Worm (Caenorhabditis elegans) whole organism, L2 larva: ENCODE results near the gene R08A2.5.

Source experiments
- C34F6.9 ChIP-seq: fragments of 150-350 bp; optimal IDR thresholded peaks from 2 replicates; lab custom pipeline; 2014; ENCODE audit warnings: missing biosample characterization, missing genetic modification characterization
- F13H6.1 ChIP-seq: sonication (generic microtip); optimal IDR thresholded peaks from 2 replicates; lab custom pipeline; 2016; ENCODE audit warnings: missing genetic modification characterization, missing compliant biosample characterization
- alr-1 ChIP-seq: fragments of 150-350 bp; optimal IDR thresholded peaks from 2 replicates; lab custom pipeline; 2014; ENCODE audit warnings: missing biosample characterization, missing genetic modification characterization
- ama-1 ChIP-seq: fragments of 150-350 bp; optimal IDR thresholded peaks from 2 replicates; lab custom pipeline; 2018; ENCODE audit warnings: inconsistent platforms
- blmp-1 ChIP-seq: sonication (generic microtip); optimal IDR thresholded peaks from 2 replicates; lab custom pipeline; 2017; ENCODE audit warnings: missing genetic modification characterization, mild to moderate bottlenecking, missing compliant biosample characterization, antibody characterized with exemption, moderate library complexity; ENCODE audit not compliant: insufficient read depth
- ceh-82 ChIP-seq: fragments of 150-350 bp; optimal IDR thresholded peaks from 2 replicates; lab custom pipeline; 2014; ENCODE audit warnings: missing biosample characterization, missing genetic modification characterization
- elt-1 ChIP-seq: fragments of 150-350 bp; optimal IDR thresholded peaks from 2 replicates; lab custom pipeline; 2014; ENCODE audit warnings: missing biosample characterization, missing genetic modification characterization
- fos-1 ChIP-seq: fragments of 150-350 bp; optimal IDR thresholded peaks from 2 replicates; lab custom pipeline; 2014; ENCODE audit warnings: missing biosample characterization, missing genetic modification characterization
- nhr-10 ChIP-seq: sonication (generic microtip); optimal IDR thresholded peaks from 2 replicates; lab custom pipeline; 2017; ENCODE audit warnings: missing biosample characterization, missing genetic modification characterization
- nhr-11 ChIP-seq: fragments of 150-350 bp; optimal IDR thresholded peaks from 2 replicates; lab custom pipeline; 2014; ENCODE audit warnings: missing biosample characterization, missing genetic modification characterization
- nhr-129 ChIP-seq: fragments of 150-350 bp; optimal IDR thresholded peaks from 2 replicates; lab custom pipeline; 2014; ENCODE audit warnings: missing biosample characterization, missing genetic modification characterization
- nhr-21 ChIP-seq: fragments of 150-350 bp; optimal IDR thresholded peaks from 2 replicates; lab custom pipeline; 2014; ENCODE audit warnings: missing biosample characterization, missing genetic modification characterization
- nhr-237 ChIP-seq: fragments of 150-350 bp; optimal IDR thresholded peaks from 2 replicates; lab custom pipeline; 2014; ENCODE audit warnings: missing biosample characterization, missing genetic modification characterization
- nhr-77 ChIP-seq: fragments of 150-350 bp; optimal IDR thresholded peaks from 2 replicates; lab custom pipeline; 2014; ENCODE audit warnings: missing biosample characterization, missing genetic modification characterization
- sem-4 ChIP-seq: fragments of 150-350 bp; optimal IDR thresholded peaks from 2 replicates; lab custom pipeline; 2014; ENCODE audit warnings: missing biosample characterization, missing genetic modification reagents, missing genetic modification characterization
- skn-1 ChIP-seq: sonication (generic microtip); optimal IDR thresholded peaks from 2 replicates; lab custom pipeline; 2017; ENCODE audit warnings: missing biosample characterization, missing genetic modification characterization
- sma-3 ChIP-seq: sonication (generic microtip); optimal IDR thresholded peaks from 2 replicates; lab custom pipeline; 2016; ENCODE audit warnings: missing genetic modification reagents, missing genetic modification characterization, missing compliant biosample characterization
- snpc-4 ChIP-seq: fragments of 150-350 bp; optimal IDR thresholded peaks from 2 replicates; lab custom pipeline; 2014; ENCODE audit warnings: missing biosample characterization, missing genetic modification characterization
- ztf-1 ChIP-seq: fragments of 200-800 bp; sonication (Bioruptor generic); conservative IDR thresholded peaks from 2 replicates; pipeline ENCODE4 v1.3.6; 2022; ENCODE audit warnings: missing genetic modification characterization, missing compliant biosample characterization
- ztf-11 ChIP-seq: sonication (generic microtip); optimal IDR thresholded peaks from 2 replicates; lab custom pipeline; 2017; ENCODE audit warnings: missing biosample characterization, missing genetic modification characterization
- ztf-4 ChIP-seq: fragments of 150-350 bp; optimal IDR thresholded peaks from 2 replicates; lab custom pipeline; 2014; ENCODE audit warnings: missing biosample characterization, missing genetic modification characterization

R08A2.5 gene

ce11 chrV:14712316-14712715, at the start of gene R08A2.5:
R08A2.5 (plus strand) TSS chrV:14712616.
- TF ChIP-seq sma-3 (GFP tag; lab: Kevin White, UChicago): no peak
- TF ChIP-seq, all 48 proteins: peak for 0

ce11 chrV:14663006-14663405, 49.4 kb upstream of the R08A2.5 start, which contains the start of gene C47E8.9:
C47E8.9 (plus strand) TSS chrV:14663306.
- TF ChIP-seq nhr-77 (tag; lab: Kevin White, UChicago) (no peak), nhr-237 (tag; lab: Kevin White, UChicago) (no peak)

ce11 chrV:14665728-14666127, 46.7 kb upstream of the R08A2.5 start, which contains the start of gene C47E8.1:
C47E8.1 (plus strand) TSS chrV:14666028.
- TF ChIP-seq nhr-11 (no peak), ama-1 (lab: Kevin White, UChicago) (no peak), nhr-21 (tag; lab: Kevin White, UChicago) (no peak)

ce11 chrV:14678298-14678697, 34.1 kb upstream of the R08A2.5 start:
- TF ChIP-seq ceh-82 (tag; lab: Kevin White, UChicago): no peak

- no peak for TF ChIP-seq C34F6.9
- TF ChIP-seq, all 48 proteins: peak for 0
Observed at ce11 chrV:14680014-14680413, 32.4 kb upstream of the R08A2.5 start, which contains the start of gene C47E8.3. C47E8.3 (plus strand) TSS chrV:14680314.

- TF ChIP-seq C34F6.9 (peak; percentile 14), F13H6.1 (tag; lab: Kevin White, UChicago) (no peak)
Observed at ce11 chrV:14682870-14683269, 29.5 kb upstream of the R08A2.5 start.

ce11 chrV:14683291-14683690, 29.1 kb upstream of the R08A2.5 start:
- TF ChIP-seq blmp-1: no peak
- no peak for TF ChIP-seq nhr-21 (tag; lab: Kevin White, UChicago)
- TF ChIP-seq nhr-129 (tag; lab: Kevin White, UChicago): no peak
- TF ChIP-seq nhr-237 (tag; lab: Kevin White, UChicago): no peak
- no peak for TF ChIP-seq ztf-1
- peak; percentile 40 for TF ChIP-seq ama-1 (lab: Kevin White, UChicago)

- no peak for TF ChIP-seq nhr-77 (tag; lab: Kevin White, UChicago)
- no peak for TF ChIP-seq alr-1
- no peak for TF ChIP-seq nhr-10 (tag; lab: Kevin White, UChicago)
- no peak for TF ChIP-seq ama-1 (lab: Kevin White, UChicago)
- TF ChIP-seq skn-1 (tag; lab: Kevin White, UChicago): no peak
- no peak for TF ChIP-seq sem-4 (tag; lab: Kevin White, UChicago)
- TF ChIP-seq elt-1 (tag; lab: Kevin White, UChicago): no peak
- no peak for TF ChIP-seq fos-1 (tag; lab: Kevin White, UChicago)
- TF ChIP-seq ztf-11 (tag; lab: Kevin White, UChicago): no peak
- no peak for TF ChIP-seq snpc-4 (tag; lab: Kevin White, UChicago)
- TF ChIP-seq ztf-4 (tag; lab: Kevin White, UChicago): no peak
Observed at ce11 chrV:14683926-14684325, 28.5 kb upstream of the R08A2.5 start.

ce11 chrV:14684359-14685312, 27.8 kb upstream of the R08A2.5 start, which contains the start of gene hsp-90:
hsp-90 (plus strand) TSS chrV:14684918.
- TF ChIP-seq ama-1 (lab: Kevin White, UChicago): peak; percentile 84
- TF ChIP-seq nhr-10 (tag; lab: Kevin White, UChicago): no peak
- TF ChIP-seq C34F6.9: peak; percentile 55
